Worm (Caenorhabditis elegans): ENCODE data around the gene Y44A6D.3.
A peak's percentile ranks its signal among the peaks of the same experiment; 100 is the strongest.

The Y44A6D.3 gene

ce11 chrV:20778886-20779285 lies 13.3 kb downstream of the Y44A6D.3 start (continued):
- TF ChIP-seq ctbp-1 (GFP tag; IDR thresholded peaks at IDR 0.05) (no peak), tag-97 (GFP tag; IDR thresholded peaks at IDR 0.05) (no peak), hlh-11 (tag; optimal IDR thresholded peaks at IDR 0.05) (peak; percentile 56), nhr-77 (tag; optimal IDR thresholded peaks at IDR 0.05) (no peak), ceh-44 (GFP tag; IDR thresholded peaks at IDR 0.05) (no peak), rbr-2 (tag; optimal IDR thresholded peaks at IDR 0.05) (no peak), aha-1 (tag) (no peak), fkh-10 (GFP tag; optimal IDR thresholded peaks at IDR 0.05) (no peak), lin-1 (GFP tag; IDR thresholded peaks at IDR 0.05) (no peak), duxl-1 (tag; optimal IDR thresholded peaks at IDR 0.05; ENCODE audit: poor library complexity) (no peak), nhr-28 (tag; optimal IDR thresholded peaks at IDR 0.05) (peak; percentile 48), Y48G9A.11 (GFP tag; IDR thresholded peaks at IDR 0.05) (no peak), pqm-1 (tag; optimal IDR thresholded peaks at IDR 0.05) (peak; percentile 13), nhr-25 (tag; optimal IDR thresholded peaks at IDR 0.05; ENCODE audit: borderline replicate concordance, insufficient read depth) (no peak), T26A8.4 (GFP tag; IDR thresholded peaks at IDR 0.05) (no peak), dmd-9 (GFP tag; IDR thresholded peaks at IDR 0.05) (no peak), ces-1 (GFP tag; optimal IDR thresholded peaks at IDR 0.05) (no peak), unc-130 (GFP tag; optimal IDR thresholded peaks at IDR 0.05) (no peak), zfp-2 (tag; optimal IDR thresholded peaks at IDR 0.05) (no peak), ceh-28 (tag; optimal IDR thresholded peaks at IDR 0.05) (peak; percentile 10), madf-9 (GFP tag; conservative IDR thresholded peaks at IDR 0.05) (no peak), madf-5 (GFP tag; IDR thresholded peaks at IDR 0.05) (no peak), hlh-30 (tag; optimal IDR thresholded peaks at IDR 0.05; ENCODE audit: insufficient read depth) (peak; percentile 53), ceh-20 (GFP tag; IDR thresholded peaks at IDR 0.05) (no peak), php-3 (GFP tag; IDR thresholded peaks at IDR 0.05) (no peak), mxl-3 (GFP tag; optimal IDR thresholded peaks at IDR 0.05) (peak; percentile 2)

- TF ChIP-seq mes-2 (tag; optimal IDR thresholded peaks at IDR 0.05; ENCODE audit: poor library complexity, severe bottlenecking) = peak; percentile 87
- peak; percentile 7 for TF ChIP-seq snpc-4 (tag; optimal IDR thresholded peaks at IDR 0.05)
- peak; percentile 33 for TF ChIP-seq pqm-1 (tag; optimal IDR thresholded peaks at IDR 0.05)
- TF ChIP-seq dmd-8 (GFP tag; IDR thresholded peaks at IDR 0.05) = 0 out of 2 replicates have a peak, but pooled peaks have one; percentile 14
- peak; percentile 70 for TF ChIP-seq dpl-1 (GFP tag; optimal IDR thresholded peaks at IDR 0.05)
- no peak for TF ChIP-seq R02D3.7 (tag; optimal IDR thresholded peaks at IDR 0.05)
- TF ChIP-seq php-3 (GFP tag; IDR thresholded peaks at IDR 0.05) = peak; percentile 72
- peak; percentile 77 for TF ChIP-seq nhr-10 (tag; optimal IDR thresholded peaks at IDR 0.05)
- TF ChIP-seq dve-1 (tag; optimal IDR thresholded peaks at IDR 0.05; ENCODE audit: insufficient read depth) = peak; percentile 99
- no peak for TF ChIP-seq Y48G9A.11 (GFP tag; IDR thresholded peaks at IDR 0.05)
- no peak for TF ChIP-seq F44E2.7 (GFP tag; IDR thresholded peaks at IDR 0.05)
- TF ChIP-seq lin-38 (GFP tag; IDR thresholded peaks at IDR 0.05) = peak; percentile 65
- no peak for TF ChIP-seq egl-27 (tag; optimal IDR thresholded peaks at IDR 0.05)
- 0 out of 2 replicates have a peak, but pooled peaks have one; percentile 80 for TF ChIP-seq mdt-29 (GFP tag; IDR thresholded peaks at IDR 0.05)
- TF ChIP-seq lsy-2 (tag; optimal IDR thresholded peaks at IDR 0.05) = peak; percentile 90 to 93
- TF ChIP-seq daf-19 (GFP tag; conservative IDR thresholded peaks at IDR 0.05) = peak; percentile 66; the same call in 1 of the 2 replicates
- TF ChIP-seq nhr-11 (tag; optimal IDR thresholded peaks at IDR 0.05) = peak; percentile 96
- TF ChIP-seq mxl-2 (GFP tag; conservative IDR thresholded peaks at IDR 0.05) = no peak
- TF ChIP-seq unc-39 (tag; optimal IDR thresholded peaks at IDR 0.05) = no peak
- TF ChIP-seq hlh-30 (tag; optimal IDR thresholded peaks at IDR 0.05; ENCODE audit: insufficient read depth) = peak; percentile 99
- TF ChIP-seq dmd-9 (GFP tag; IDR thresholded peaks at IDR 0.05) = peak; percentile 74
- TF ChIP-seq snpc-1.2 (GFP tag; IDR thresholded peaks at IDR 0.05) = 0 out of 2 replicates have a peak, but pooled peaks have one; percentile 49
- peak; percentile 96 for TF ChIP-seq dmd-6 (GFP tag; IDR thresholded peaks at IDR 0.05)
- TF ChIP-seq ceh-20 (GFP tag; IDR thresholded peaks at IDR 0.05) = peak; percentile 93; the same call in 1 of the 2 replicates
- no peak for TF ChIP-seq zip-11 (GFP tag; IDR thresholded peaks at IDR 0.05)
- peak; percentile 90 for TF ChIP-seq jun-1 (tag; optimal IDR thresholded peaks at IDR 0.05)
- peak; percentile 26; the same call in 1 of the 2 replicates for TF ChIP-seq D1046.2 (GFP tag; IDR thresholded peaks at IDR 0.05)
- TF ChIP-seq zfp-2 (tag; optimal IDR thresholded peaks at IDR 0.05) = peak; percentile 59
- peak; percentile 89 to 99 for TF ChIP-seq mdl-1 (tag; optimal IDR thresholded peaks at IDR 0.05)
- TF ChIP-seq ztf-11 (tag; optimal IDR thresholded peaks at IDR 0.05) = no peak
- TF ChIP-seq spr-1 (tag; optimal IDR thresholded peaks at IDR 0.05) = peak; percentile 89
Observed at ce11 chrV:20778257-20778697, 13.9 kb downstream of the Y44A6D.3 start.

Data from whole organism, L4 larva.